Fruit fly (Drosophila melanogaster): Measurements from ENCODE around the gene CG34280.

DNA sequence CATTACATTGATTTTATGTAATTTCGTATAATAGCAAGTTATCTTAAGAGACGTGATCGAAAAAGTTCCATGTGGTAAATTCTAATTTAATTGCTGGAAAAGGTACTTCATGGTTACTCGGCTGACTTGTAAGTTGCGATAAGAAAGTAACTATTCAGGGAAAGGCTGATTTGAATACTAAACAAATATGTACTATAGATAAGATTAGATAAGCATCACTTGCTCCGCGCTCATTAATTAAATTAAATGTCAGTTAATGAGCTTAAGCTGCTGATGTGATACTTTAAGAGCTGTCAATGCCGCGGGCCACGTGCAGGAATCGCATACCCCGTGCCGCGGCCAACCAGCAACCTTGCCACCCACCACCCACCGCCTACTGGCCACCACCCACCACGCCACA is 3.4 kb downstream of the CG34280 start:
- TF ChIP-seq CG15073 (GFP tag; optimal IDR thresholded peaks at IDR 0.05) (no peak), CG9876 (GFP tag; optimal IDR thresholded peaks at IDR 0.05) (no peak), ems (GFP tag; optimal IDR thresholded peaks at IDR 0.05) (no peak), psq (GFP tag; optimal IDR thresholded peaks at IDR 0.05) (no peak), CG33557 (GFP tag; optimal IDR thresholded peaks at IDR 0.05) (no peak), dimm (GFP tag; IDR thresholded peaks at IDR 0.05) (no peak), klu (GFP tag; IDR thresholded peaks at IDR 0.05) (no peak), Antp (GFP tag; optimal IDR thresholded peaks at IDR 0.05) (no peak), toy (GFP tag; IDR thresholded peaks at IDR 0.05) (no peak)
